Worm (Caenorhabditis elegans) whole organism, L4/young adult: ENCODE measurements around the gene B0348.2.

Experiments used
- W03F9.2 ChIP-seq: fragments of 150-350 bp; optimal IDR thresholded peaks from 2 replicates; lab custom pipeline; 2014; ENCODE audit warnings: missing biosample characterization, missing genetic modification characterization
- dao-5 ChIP-seq: sonication (generic microtip); optimal IDR thresholded peaks from 2 replicates; lab custom pipeline; 2016; ENCODE audit warnings: missing genotype, missing genetic modification characterization, moderate library complexity, missing compliant biosample characterization

ce11 chrV:68112-68511, 23.0 kb downstream of the B0348.2 start:
- no peak for TF ChIP-seq dao-5 (tag; lab: Kevin White, UChicago)
- TF ChIP-seq W03F9.2, result no peak
